Worm (Caenorhabditis elegans) whole organism, late embryonic: ENCODE results near the gene ogdh-2.

Source experiments
- C08G9.2 ChIP-seq: sonication (generic microtip); optimal IDR thresholded peaks from 2 replicates; lab custom pipeline; 2016; ENCODE audit warnings: mild to moderate bottlenecking, missing genetic modification characterization, moderate library complexity, missing compliant biosample characterization
- F13H6.1 ChIP-seq: sonication (generic microtip); optimal IDR thresholded peaks from 2 replicates; lab custom pipeline; 2016; ENCODE audit warnings: missing genetic modification characterization, missing compliant biosample characterization
- K02D7.2 ChIP-seq: sonication (generic microtip); optimal IDR thresholded peaks from 2 replicates; lab custom pipeline; 2017; ENCODE audit warnings: mild to moderate bottlenecking, missing genetic modification characterization, missing compliant biosample characterization
- K09A11.1 ChIP-seq: sonication (generic microtip); optimal IDR thresholded peaks from 2 replicates; lab custom pipeline; 2017; ENCODE audit warnings: antibody characterized with exemption, mild to moderate bottlenecking, missing genetic modification characterization, missing compliant biosample characterization; ENCODE audit not compliant: insufficient read depth
- T23F11.4 ChIP-seq: fragments of 200-800 bp; sonication (Bioruptor generic); optimal IDR thresholded peaks from 2 replicates; lab custom pipeline; 2018; ENCODE audit warnings: mild to moderate bottlenecking, missing genetic modification characterization, missing compliant biosample characterization
- ceh-14 ChIP-seq: sonication (generic microtip); optimal IDR thresholded peaks from 2 replicates; lab custom pipeline; 2016; ENCODE audit warnings: missing genotype, missing genetic modification characterization, missing compliant biosample characterization
- ceh-19 ChIP-seq: fragments of 200-800 bp; sonication (Bioruptor generic); optimal IDR thresholded peaks from 2 replicates; lab custom pipeline; 2018; ENCODE audit warnings: mild to moderate bottlenecking, missing genetic modification characterization, missing compliant biosample characterization
- ceh-30 ChIP-seq: fragments of 150-350 bp; optimal IDR thresholded peaks from 2 replicates; lab custom pipeline; 2014; ENCODE audit warnings: missing biosample characterization, missing genetic modification characterization
- ceh-48 ChIP-seq: sonication (generic microtip); optimal IDR thresholded peaks from 2 replicates; lab custom pipeline; 2016; ENCODE audit warnings: missing genetic modification characterization, inconsistent platforms, missing compliant biosample characterization
- dve-1 ChIP-seq: sonication (generic microtip); optimal IDR thresholded peaks from 2 replicates; lab custom pipeline; 2017; ENCODE audit warnings: antibody characterized with exemption, mild to moderate bottlenecking, missing genetic modification characterization, missing compliant biosample characterization
- elt-2 ChIP-seq: sonication (generic microtip); optimal IDR thresholded peaks from 2 replicates; lab custom pipeline; 2016; ENCODE audit warnings: missing genetic modification reagents, missing genetic modification characterization, missing compliant biosample characterization
- elt-4 ChIP-seq: sonication (generic microtip); optimal IDR thresholded peaks from 2 replicates; lab custom pipeline; 2016; ENCODE audit warnings: missing genetic modification characterization, missing compliant biosample characterization
- fkh-10 ChIP-seq: fragments of 150-350 bp; optimal IDR thresholded peaks from 2 replicates; lab custom pipeline; 2014; ENCODE audit warnings: missing biosample characterization, missing genetic modification reagents, missing genetic modification characterization
- fkh-6 ChIP-seq: sonication (generic microtip); optimal IDR thresholded peaks from 2 replicates; lab custom pipeline; 2016; ENCODE audit warnings: missing genetic modification characterization, missing compliant biosample characterization
- gmeb-2 ChIP-seq: sonication (generic microtip); optimal IDR thresholded peaks from 2 replicates; lab custom pipeline; 2016; ENCODE audit warnings: missing genetic modification characterization, inconsistent platforms, missing compliant biosample characterization
- hlh-13 ChIP-seq: fragments of 200-800 bp; sonication (Bioruptor generic); optimal IDR thresholded peaks from 2 replicates; lab custom pipeline; 2018; ENCODE audit warnings: mild to moderate bottlenecking, missing genetic modification characterization, missing compliant biosample characterization
- hlh-15 ChIP-seq: sonication (generic microtip); optimal IDR thresholded peaks from 2 replicates; lab custom pipeline; 2016; ENCODE audit warnings: missing genetic modification characterization, missing compliant biosample characterization
- hlh-6 ChIP-seq: sonication (generic microtip); optimal IDR thresholded peaks from 2 replicates; lab custom pipeline; 2016; ENCODE audit warnings: missing genotype, missing genetic modification characterization, missing compliant biosample characterization
- madf-2 ChIP-seq: sonication (generic microtip); optimal IDR thresholded peaks from 2 replicates; lab custom pipeline; 2017; ENCODE audit warnings: missing genetic modification characterization, missing compliant biosample characterization
- nhr-11 ChIP-seq: fragments of 150-350 bp; optimal IDR thresholded peaks from 2 replicates; lab custom pipeline; 2014; ENCODE audit warnings: missing biosample characterization, missing genetic modification characterization
- npax-4 ChIP-seq: sonication (generic microtip); optimal IDR thresholded peaks from 2 replicates; lab custom pipeline; 2016; ENCODE audit warnings: missing genetic modification characterization, missing compliant biosample characterization
- odd-2 ChIP-seq: sonication (generic microtip); optimal IDR thresholded peaks from 2 replicates; lab custom pipeline; 2017; ENCODE audit warnings: antibody characterized with exemption, mild to moderate bottlenecking, missing genetic modification characterization, missing compliant biosample characterization
- pag-3 ChIP-seq: sonication (generic microtip); optimal IDR thresholded peaks from 2 replicates; lab custom pipeline; 2016; ENCODE audit warnings: missing compliant biosample characterization, missing genetic modification characterization, borderline replicate concordance
- sdc-2 ChIP-seq: sonication (generic microtip); optimal IDR thresholded peaks from 2 replicates; lab custom pipeline; 2016; ENCODE audit warnings: missing genotype, missing genetic modification characterization, missing compliant biosample characterization
- sox-2 ChIP-seq: fragments of 200-800 bp; sonication (Bioruptor generic); IDR thresholded peaks from 2 replicates; pipeline ENCODE4 v1.3.6; 2022; ENCODE audit warnings: missing genetic modification reagents, missing genetic modification characterization, missing compliant biosample characterization
- sox-4 ChIP-seq: sonication (generic microtip); optimal IDR thresholded peaks from 2 replicates; lab custom pipeline; 2017; ENCODE audit warnings: mild to moderate bottlenecking, missing genetic modification characterization, inconsistent platforms, missing compliant biosample characterization
- syd-9 ChIP-seq: sonication (generic microtip); optimal IDR thresholded peaks from 2 replicates; lab custom pipeline; 2016; ENCODE audit warnings: mild to moderate bottlenecking, missing genetic modification characterization, moderate library complexity, missing compliant biosample characterization
- tbx-7 ChIP-seq: sonication (generic microtip); optimal IDR thresholded peaks from 2 replicates; lab custom pipeline; 2016; ENCODE audit warnings: missing genotype, missing genetic modification characterization, missing compliant biosample characterization
- ttx-3 ChIP-seq: sonication (generic microtip); optimal IDR thresholded peaks from 2 replicates; lab custom pipeline; 2016; ENCODE audit warnings: missing genetic modification reagents, missing genetic modification characterization, missing compliant biosample characterization
- unc-42 ChIP-seq: sonication (generic microtip); optimal IDR thresholded peaks from 2 replicates; lab custom pipeline; 2016; ENCODE audit warnings: missing genotype, missing genetic modification characterization, missing compliant biosample characterization
- ztf-16 ChIP-seq: sonication (generic microtip); optimal IDR thresholded peaks from 2 replicates; lab custom pipeline; 2017; ENCODE audit warnings: missing genetic modification characterization, missing compliant biosample characterization

ogdh-2 gene

DNA sequence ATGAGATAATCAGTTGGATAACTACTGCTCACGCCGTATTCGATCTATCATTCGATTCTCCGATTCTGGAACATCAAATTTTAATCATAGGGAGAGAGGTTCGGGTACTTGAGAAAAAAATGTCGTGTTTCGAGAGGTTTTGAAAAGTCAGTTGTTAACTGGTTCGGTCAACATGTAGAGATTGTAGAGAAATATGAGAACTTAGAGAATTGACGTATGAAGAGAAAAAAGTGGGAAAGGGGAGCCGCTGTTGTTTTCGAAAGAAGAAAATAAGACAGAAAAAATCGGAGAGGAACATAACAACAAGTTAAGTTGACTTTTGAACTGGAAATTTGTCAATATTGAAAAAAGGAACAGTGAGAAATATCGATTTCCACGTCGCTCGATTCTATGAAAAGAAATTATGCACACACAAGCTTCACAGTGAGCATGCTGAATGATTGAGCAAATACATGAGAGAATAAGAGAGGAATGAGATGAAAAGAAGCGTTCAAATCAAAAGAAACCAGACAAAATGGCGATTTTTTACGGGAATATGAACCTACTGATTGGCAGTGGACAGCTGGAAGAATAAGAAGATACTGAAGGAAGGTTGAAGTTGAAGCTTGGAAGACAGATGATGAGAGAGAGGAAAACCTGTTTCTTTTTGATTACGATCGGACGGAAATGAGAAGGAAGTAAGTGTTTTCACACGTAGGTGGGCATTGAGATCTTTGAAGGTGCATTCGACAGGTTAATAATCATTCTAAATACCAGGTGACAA, 50.9 kb downstream of the ogdh-2 start, which contains the start of the genes T04H1.13, slfl-5 and rad-50:
Gene T04H1.13 (minus strand): TSS at position 51 of the 763 bp plus-strand sequence.
Gene slfl-5 (minus strand): TSS at position 65 of the 763 bp plus-strand sequence.
Gene rad-50 (plus strand): TSS at position 667 of the 763 bp plus-strand sequence.
- TF ChIP-seq gmeb-2 (tag; lab: Kevin White, UChicago) (no peak), F13H6.1 (tag; lab: Kevin White, UChicago) (no peak), npax-4 (tag; lab: Kevin White, UChicago) (no peak), hlh-15 (tag; lab: Kevin White, UChicago) (no peak), fkh-10 (GFP tag; lab: Kevin White, UChicago) (no peak), madf-2 (tag; lab: Kevin White, UChicago) (no peak), K02D7.2 (tag; lab: Kevin White, UChicago) (no peak), sox-4 (tag; lab: Kevin White, UChicago) (no peak), ceh-30 (tag; lab: Kevin White, UChicago) (no peak), sox-2 (no peak), ttx-3 (tag; lab: Kevin White, UChicago) (no peak)
- TF ChIP-seq, all 69 proteins: peak for 0

ce11 chrV:12245777-12246452, 51.6 kb downstream of the ogdh-2 start:
- TF ChIP-seq pag-3 (tag; lab: Kevin White, UChicago) (no peak), ceh-48 (tag; lab: Kevin White, UChicago) (peak; percentile 1)

ce11 chrV:12251041-12251440, 56.7 kb downstream of the ogdh-2 start, which contains the start of gene T04H1.5:
Gene T04H1.5, plus strand, starts transcription at chrV:12251341.
- no peak for TF ChIP-seq ceh-48 (tag; lab: Kevin White, UChicago)
- TF ChIP-seq K09A11.1 (tag; lab: Kevin White, UChicago): no peak
- no peak for TF ChIP-seq odd-2 (tag; lab: Kevin White, UChicago)
- TF ChIP-seq syd-9 (tag; lab: Kevin White, UChicago): no peak
- no peak for TF ChIP-seq npax-4 (tag; lab: Kevin White, UChicago)
- no peak for TF ChIP-seq ceh-19
- no peak for TF ChIP-seq hlh-6 (tag; lab: Kevin White, UChicago)
- no peak for TF ChIP-seq tbx-7 (tag; lab: Kevin White, UChicago)
- TF ChIP-seq ceh-14 (tag; lab: Kevin White, UChicago): no peak
- TF ChIP-seq nhr-11: no peak
- no peak for TF ChIP-seq elt-2
- TF ChIP-seq T23F11.4: no peak
- TF ChIP-seq sox-4 (tag; lab: Kevin White, UChicago): no peak
- no peak for TF ChIP-seq K02D7.2 (tag; lab: Kevin White, UChicago)
- no peak for TF ChIP-seq elt-4 (tag; lab: Kevin White, UChicago)
- no peak for TF ChIP-seq sdc-2 (tag; lab: Kevin White, UChicago)
- TF ChIP-seq ceh-30 (tag; lab: Kevin White, UChicago): no peak
- no peak for TF ChIP-seq C08G9.2 (tag; lab: Kevin White, UChicago)
- TF ChIP-seq fkh-6: no peak

DNA sequence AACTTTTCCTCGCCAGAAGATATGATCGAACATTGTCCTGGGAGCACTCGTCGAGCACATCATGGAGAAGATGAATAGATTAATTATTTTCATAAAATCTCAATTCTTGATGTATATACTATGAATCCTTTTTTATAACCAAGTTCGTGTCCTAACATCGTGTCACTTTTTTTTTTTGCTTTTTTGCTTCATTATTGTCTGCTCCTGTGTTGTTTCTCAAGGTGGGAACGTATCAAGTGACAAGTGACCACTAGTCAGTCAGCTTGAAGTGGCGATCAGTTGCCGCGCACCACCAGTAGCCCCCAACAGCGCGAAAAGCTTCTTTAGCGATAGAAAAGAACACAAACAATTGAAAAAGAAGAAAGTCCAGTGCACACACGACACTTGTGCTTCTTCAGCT, 58.0 kb downstream of the ogdh-2 start, which contains the start of gene lrx-1:
Gene lrx-1 (plus strand): TSS at position 301 of the 400 bp plus-strand sequence.
- TF ChIP-seq dve-1 (no peak), hlh-15 (tag; lab: Kevin White, UChicago) (no peak), ztf-16 (no peak), hlh-13 (GFP tag; lab: Kevin White, UChicago) (no peak), odd-2 (tag; lab: Kevin White, UChicago) (no peak), T23F11.4 (no peak), unc-42 (tag; lab: Kevin White, UChicago) (no peak), gmeb-2 (tag; lab: Kevin White, UChicago) (no peak)
